Fruit fly (Drosophila melanogaster): Measurements from ENCODE around the gene Prx5.

- TF ChIP-seq Sin3A (optimal IDR thresholded peaks at IDR 0.05) (no peak), ttk (optimal IDR thresholded peaks at IDR 0.05) (no peak), h (optimal IDR thresholded peaks at IDR 0.05) (no peak)
These were observed 28.2 kb upstream of the Prx5 start for dm6 chr3R:18195295-18195694.
